Fruit fly (Drosophila melanogaster) Kc167 (cell line): ENCODE results near the gene CG8188.

Source experiments
- Myc ChIP-seq: fragments of >200 bp; optimal IDR thresholded peaks from 2 replicates; lab custom pipeline; 2017; ENCODE audit warnings: missing external identifiers
- Sin3A ChIP-seq: fragments of >200 bp; optimal IDR thresholded peaks from 2 replicates; lab custom pipeline; 2018; ENCODE audit warnings: missing external identifiers
- h ChIP-seq: fragments of >200 bp; optimal IDR thresholded peaks from 3 replicates; lab custom pipeline; 2018; ENCODE audit warnings: missing external identifiers
- insv ChIP-seq: fragments of >200 bp; optimal IDR thresholded peaks from 3 replicates; lab custom pipeline; 2018; ENCODE audit warnings: missing external identifiers
- psq ChIP-seq: fragments of >200 bp; optimal IDR thresholded peaks from 2 replicates; lab custom pipeline; 2017; ENCODE audit warnings: missing external identifiers
- ttk ChIP-seq: sonication (Bioruptor generic); optimal IDR thresholded peaks from 2 replicates; lab custom pipeline; 2017; ENCODE audit warnings: missing external identifiers

Gene CG8188

DNA sequence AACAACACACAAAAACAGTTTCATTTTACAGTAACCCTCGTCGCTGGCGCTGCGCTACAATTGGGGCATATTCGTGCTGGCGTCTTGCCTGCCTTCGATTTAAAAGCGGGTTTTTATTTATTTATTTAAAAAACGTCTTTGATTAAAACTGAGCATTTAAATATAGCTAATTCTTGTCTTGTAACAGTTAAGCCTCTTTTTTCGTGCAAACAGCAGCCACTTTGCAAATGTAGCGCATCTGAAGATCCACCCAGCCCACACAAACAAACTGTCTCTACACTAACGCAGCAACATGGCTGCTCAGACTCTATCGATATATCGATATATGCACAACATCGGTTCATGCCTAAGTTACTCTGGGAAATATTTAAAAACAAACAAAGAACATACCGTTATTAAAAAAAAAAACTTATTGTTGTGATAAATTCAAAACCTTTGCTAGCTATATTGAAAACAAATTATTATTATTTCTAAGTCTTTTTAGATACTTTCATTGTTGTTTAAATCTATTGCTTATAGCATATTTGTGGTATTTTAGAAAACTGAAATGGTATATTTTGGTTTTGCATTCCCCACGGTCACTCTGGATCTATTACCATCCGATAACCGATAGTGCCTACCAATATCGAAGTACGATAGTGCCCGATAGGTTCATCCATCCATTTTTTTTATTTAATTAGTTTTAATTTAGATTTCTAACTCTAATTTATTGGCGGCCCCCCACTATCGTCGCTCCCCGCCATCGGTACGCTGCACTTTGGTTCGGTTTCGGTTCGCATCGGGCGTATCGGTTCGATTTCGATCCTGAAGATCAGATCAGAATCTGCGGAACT, at the start of gene CG8188, which contains the start of gene par-6:
CG8188 (minus strand) TSS at position 287 of the 833 bp plus-strand sequence.
par-6 (plus strand) TSS at position 615 of the 833 bp plus-strand sequence.
- no peak for TF ChIP-seq insv
- no peak for TF ChIP-seq h (lab: Kevin White, UChicago)

DNA sequence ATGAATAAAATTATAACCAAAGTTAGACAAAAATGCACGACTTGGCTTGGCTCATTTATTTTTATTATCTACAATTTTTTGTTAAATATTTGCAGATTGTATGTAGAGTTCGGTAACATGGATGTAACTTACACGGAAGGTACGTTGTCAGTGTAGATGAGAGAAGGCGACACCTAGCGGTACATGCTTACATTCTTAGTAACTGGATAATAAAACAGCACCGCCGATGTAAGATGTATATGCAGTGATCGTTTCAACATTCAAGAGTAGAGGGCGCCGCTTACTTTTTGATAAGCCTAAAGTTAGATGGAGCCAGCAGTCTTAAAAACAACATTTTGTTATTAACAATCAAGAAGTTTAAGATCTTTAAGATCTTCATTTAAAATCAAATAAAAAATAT, 48.8 kb upstream of the CG8188 start:
- TF ChIP-seq insv = no peak
- no peak for TF ChIP-seq h (lab: Kevin White, UChicago)
- no peak for TF ChIP-seq psq (lab: Kevin White, UChicago)
- TF ChIP-seq ttk = no peak
- TF ChIP-seq Sin3A = no peak
- TF ChIP-seq Myc (lab: Kevin White, UChicago) = no peak

DNA sequence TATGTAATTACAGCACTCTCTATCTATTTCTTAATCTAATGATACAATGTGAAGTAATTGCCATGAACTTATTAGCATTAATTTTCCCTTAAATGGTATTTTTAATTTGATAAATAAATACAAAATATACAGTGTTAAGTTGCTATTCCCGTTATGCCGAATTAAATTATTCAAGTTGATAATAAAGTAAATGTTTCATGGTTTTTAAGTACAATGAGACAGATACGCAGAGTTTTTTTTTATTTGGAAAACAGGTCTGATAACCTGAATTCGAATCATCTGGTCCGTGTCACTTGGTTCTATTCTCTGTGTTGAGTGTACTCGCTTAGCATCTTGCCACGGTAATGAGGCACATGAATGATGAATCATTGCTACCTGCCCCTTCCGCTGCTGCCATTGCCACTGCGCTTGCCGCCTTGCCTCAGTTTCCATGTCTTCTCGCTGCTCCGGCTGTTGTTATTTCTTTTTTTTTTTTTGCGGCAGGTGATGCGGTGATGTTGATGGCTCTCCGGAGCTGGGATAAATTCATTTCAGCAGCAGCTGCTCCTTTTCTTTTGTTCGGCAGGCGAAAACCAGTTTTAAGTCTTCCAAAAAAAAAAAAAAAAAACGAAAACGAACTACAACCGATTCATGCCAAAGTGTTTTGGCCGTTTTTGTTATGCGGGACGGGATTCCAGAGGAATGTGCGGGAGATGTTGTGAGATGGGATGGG, 43.0 kb upstream of the CG8188 start:
- TF ChIP-seq insv = no peak
- no peak for TF ChIP-seq Myc (lab: Kevin White, UChicago)
- TF ChIP-seq ttk = no peak
- no peak for TF ChIP-seq Sin3A
- TF ChIP-seq psq (lab: Kevin White, UChicago) = no peak
- no peak for TF ChIP-seq h (lab: Kevin White, UChicago)

DNA sequence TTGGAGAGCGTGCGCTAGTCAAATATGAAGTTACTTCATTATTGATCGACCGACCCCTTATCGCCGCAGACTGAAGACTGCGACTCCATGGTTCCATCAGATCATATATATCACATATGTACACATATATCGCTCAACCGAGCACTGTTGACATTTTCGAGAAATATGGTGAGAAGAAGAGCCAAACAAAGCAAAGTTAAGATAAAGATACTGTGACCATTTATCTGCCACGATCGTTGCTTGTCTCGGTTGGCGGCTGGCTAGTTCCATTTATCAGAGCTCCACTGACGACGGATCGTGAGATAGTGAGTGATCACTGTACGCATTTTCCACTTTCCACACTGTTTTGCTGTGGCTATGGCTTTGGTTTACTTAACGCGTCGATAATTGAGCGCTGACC, 40.8 kb upstream of the CG8188 start:
- no peak for TF ChIP-seq psq (lab: Kevin White, UChicago)
- no peak for TF ChIP-seq ttk
- TF ChIP-seq Sin3A = no peak
- no peak for TF ChIP-seq h (lab: Kevin White, UChicago)
- no peak for TF ChIP-seq insv

DNA sequence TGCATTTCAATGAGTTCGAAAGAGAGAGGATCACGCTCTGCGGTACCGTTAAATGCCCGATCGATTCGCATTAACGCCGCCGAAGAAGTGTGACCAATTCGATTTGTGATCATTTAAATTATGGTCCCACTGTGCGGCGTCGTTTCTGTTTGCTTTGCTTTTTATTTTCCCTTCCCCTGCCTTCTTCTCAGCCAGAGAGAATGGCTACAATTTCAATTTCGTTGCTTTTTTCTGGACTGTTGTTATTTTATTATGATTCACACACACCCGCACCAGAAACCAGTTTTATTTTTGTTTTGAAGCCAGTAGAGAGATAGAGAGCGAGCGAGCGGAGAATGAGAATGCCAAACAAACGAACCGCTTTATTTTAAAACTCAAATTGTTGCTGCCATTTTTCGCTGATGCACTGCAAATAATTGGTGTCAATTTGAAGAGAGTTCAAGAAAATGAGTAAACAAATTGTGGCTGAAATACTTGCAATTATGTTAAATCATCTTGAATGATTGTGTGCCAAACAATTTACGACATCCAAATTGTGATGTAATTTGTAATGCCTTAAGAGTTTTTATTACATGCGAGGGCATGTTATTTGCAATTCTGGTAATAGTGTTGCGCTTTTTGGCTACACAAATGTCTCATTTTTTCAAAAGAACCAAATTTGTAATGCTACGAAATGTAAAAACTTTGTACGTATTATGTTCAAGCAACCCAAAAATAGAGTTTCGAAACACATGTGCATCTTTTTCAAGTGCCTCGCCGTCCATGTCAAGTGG, 40.0 kb upstream of the CG8188 start:
- no peak for TF ChIP-seq psq (lab: Kevin White, UChicago)
- no peak for TF ChIP-seq h (lab: Kevin White, UChicago)
- TF ChIP-seq Sin3A = no peak
- no peak for TF ChIP-seq ttk
- TF ChIP-seq insv = no peak
- TF ChIP-seq Myc (lab: Kevin White, UChicago) = no peak

DNA sequence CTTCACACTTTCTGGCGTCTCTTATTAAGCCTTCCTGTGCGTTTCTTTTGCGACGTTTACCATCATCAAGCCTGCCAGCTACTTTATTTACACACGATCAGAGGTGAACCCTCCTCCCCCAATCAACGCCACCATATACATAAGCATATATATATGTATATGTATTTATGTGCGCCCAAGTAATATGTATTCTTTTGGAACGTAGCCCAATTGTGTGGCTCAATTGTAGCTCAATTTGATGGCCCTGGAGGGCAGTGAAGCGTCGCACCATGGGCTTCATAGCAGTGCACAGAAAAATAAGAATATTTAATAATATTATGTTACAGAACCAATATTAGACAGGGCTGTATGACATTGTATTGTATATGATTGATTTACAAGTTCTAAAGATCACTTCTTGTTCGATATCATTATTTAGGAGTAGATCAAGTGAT, 39.1 kb upstream of the CG8188 start:
- TF ChIP-seq insv = no peak
- no peak for TF ChIP-seq ttk
- TF ChIP-seq Myc (lab: Kevin White, UChicago) = no peak

DNA sequence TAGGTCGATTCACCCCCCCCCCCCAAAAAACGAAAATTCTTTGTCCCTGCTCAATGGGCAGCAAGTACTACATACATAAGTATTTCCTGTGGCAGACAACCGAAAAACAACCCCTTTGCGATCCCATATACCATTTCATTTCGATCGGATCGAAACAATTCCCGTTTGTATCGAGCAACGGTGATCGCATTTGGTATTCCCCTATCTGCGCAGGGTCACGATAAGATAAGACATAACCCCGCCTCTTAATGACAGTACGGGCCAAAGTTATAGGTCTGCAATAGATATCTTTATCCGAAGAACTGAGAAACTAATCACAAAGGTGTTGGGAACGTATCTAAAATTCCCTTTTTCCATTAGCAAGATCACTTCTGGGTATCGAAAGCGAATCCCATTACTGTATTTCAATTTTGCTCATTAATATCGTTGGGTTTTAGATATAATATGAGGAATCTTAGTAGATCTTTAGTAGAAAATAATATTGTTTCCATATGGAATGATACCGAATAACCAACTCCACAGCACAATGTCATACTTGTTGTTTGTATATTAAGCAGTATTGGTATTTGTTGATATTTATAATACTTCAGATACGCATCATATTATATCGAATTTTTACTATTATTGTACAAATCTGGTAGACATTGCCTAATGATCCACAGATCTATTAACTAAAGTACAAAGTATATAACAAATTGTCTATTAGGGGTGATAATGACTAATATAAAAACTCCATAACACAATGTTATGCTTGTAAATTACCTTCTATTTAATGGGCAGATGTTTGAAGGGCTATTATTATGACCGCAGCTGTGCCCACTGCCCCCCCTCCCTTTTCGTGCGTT, 38.4 kb upstream of the CG8188 start:
- TF ChIP-seq psq (lab: Kevin White, UChicago) (no peak), h (lab: Kevin White, UChicago) (no peak)

DNA sequence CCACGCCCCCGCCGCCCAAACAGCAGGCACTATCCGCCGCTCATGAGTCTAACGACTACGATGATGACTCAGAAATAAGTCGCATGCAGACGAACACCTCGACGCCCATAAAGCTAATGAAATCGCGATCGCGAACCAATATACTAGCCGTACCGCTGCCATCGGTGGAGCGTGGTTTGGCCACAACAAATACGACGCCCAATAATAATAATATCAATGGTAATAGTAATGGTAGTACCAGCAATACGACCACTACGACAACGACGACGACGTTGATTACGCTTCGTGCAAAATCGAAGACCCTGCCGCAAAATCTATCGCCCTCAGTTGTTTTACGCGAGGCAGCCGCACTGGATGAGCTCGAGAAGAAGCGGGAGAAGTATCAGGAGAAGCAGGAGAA, 37.1 kb upstream of the CG8188 start:
- TF ChIP-seq Sin3A (no peak), insv (no peak), Myc (lab: Kevin White, UChicago) (no peak), psq (lab: Kevin White, UChicago) (no peak), h (lab: Kevin White, UChicago) (no peak), ttk (no peak)

DNA sequence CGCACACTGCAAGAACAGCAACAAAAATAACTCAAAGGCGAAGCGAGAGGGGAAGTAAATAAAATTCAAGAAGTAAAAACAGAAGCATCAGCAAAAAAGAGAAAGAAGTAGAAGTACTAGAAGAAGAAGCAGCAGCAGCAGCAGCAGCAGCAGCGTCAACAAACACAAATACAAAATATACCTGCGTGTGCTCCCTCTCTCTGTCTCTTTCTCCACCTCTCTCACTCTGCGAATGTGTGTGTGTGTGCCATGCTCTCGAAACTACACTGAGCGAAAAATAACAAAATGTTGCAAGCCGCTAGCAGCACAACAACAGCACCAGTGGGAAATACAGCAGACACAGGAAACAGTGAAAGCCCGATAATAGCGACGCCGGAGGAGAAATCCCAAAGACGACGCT, 36.2 kb upstream of the CG8188 start:
- no peak for TF ChIP-seq ttk
- TF ChIP-seq insv = no peak
- TF ChIP-seq Sin3A = no peak
- TF ChIP-seq Myc (lab: Kevin White, UChicago) = no peak
- no peak for TF ChIP-seq h (lab: Kevin White, UChicago)
- TF ChIP-seq psq (lab: Kevin White, UChicago) = no peak

DNA sequence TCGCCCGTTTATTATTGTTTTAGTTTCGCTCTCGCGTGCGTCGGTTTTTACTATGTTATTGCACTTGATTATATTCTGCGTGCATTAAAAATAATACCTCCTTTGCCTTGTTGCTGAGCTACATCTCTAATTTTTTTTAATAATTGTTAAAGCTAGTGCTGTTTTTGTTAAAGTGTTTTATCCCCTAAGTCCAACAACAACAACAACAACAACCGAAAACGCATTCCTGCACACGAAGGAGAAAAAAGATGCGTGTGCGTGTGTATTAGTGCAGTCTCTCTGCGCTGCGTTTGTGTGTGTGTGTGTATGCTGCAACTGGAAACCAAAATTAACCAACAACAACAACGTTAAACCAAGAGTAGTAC, 35.6 kb upstream of the CG8188 start:
- no peak for TF ChIP-seq Myc (lab: Kevin White, UChicago)
- no peak for TF ChIP-seq insv
- no peak for TF ChIP-seq psq (lab: Kevin White, UChicago)
- TF ChIP-seq h (lab: Kevin White, UChicago) = no peak

DNA sequence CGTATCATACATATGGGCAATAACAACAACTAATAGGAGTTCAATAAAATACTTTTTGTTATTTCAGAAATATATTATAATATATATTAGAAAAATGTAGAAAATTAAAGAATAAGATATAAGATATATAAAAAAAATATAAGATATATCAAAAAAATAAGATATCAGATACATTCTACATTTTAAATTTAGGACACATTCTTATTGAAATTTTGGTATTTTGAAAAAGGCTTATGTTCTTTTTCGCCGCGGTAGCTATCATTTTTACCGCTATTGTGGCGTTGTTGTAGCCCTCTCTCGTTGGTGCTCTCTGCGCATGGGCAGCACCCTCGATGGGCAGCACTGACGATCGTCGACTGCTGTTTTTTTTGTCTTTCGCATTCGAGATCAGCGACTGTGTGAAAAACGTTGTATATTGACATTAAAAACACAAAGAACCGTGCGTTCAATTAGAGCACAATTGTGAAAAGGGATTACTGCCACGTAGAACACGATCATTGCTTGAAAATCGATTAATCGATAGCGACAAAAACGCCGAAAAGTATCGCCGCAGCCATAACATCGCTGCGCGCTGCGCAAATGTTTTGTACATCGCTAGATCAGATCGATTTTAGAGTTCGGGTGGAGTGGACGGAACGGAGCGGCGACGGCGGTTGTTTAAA, 35.1 kb upstream of the CG8188 start:
- no peak for TF ChIP-seq psq (lab: Kevin White, UChicago)
- TF ChIP-seq h (lab: Kevin White, UChicago) = no peak
- TF ChIP-seq insv = no peak
- TF ChIP-seq ttk = no peak
- TF ChIP-seq Myc (lab: Kevin White, UChicago) = no peak
- TF ChIP-seq Sin3A = no peak
